Fruit fly (Drosophila melanogaster) S2 (cell line): Measurements from ENCODE around the gene GABA-B-R3.

Experiments
- CG8478 ChIP-seq: fragments of >200 bp; optimal IDR thresholded peaks from 2 replicates; lab custom pipeline; 2018
- CTCF ChIP-seq, 2 experiments: fragments of >200 bp; optimal IDR thresholded peaks; 2 replicates each; lab custom pipeline; 2018

dm6 chr2L:705216-705615, 44.5 kb upstream of the GABA-B-R3 start:
- TF ChIP-seq CG8478 (lab: Kevin White, UChicago) (no peak), CTCF (optimal IDR thresholded peaks at IDR 0.05; lab: Kevin White, UChicago) (no peak)
